Worm (Caenorhabditis elegans) whole organism, L4/young adult: Measurements from ENCODE around the gene F19F10.14.

Source experiments
- W03F9.2 ChIP-seq: fragments of 150-350 bp; optimal IDR thresholded peaks from 2 replicates; lab custom pipeline; 2014; ENCODE audit warnings: missing biosample characterization, missing genetic modification characterization
- him-1 ChIP-seq: sonication (generic microtip); optimal IDR thresholded peaks from 2 replicates; lab custom pipeline; 2016; ENCODE audit warnings: missing genotype, missing genetic modification reagents, missing genetic modification characterization, missing compliant biosample characterization

- TF ChIP-seq W03F9.2 (tag; lab: Kevin White, UChicago) (no peak), him-1 (tag; lab: Kevin White, UChicago) (no peak)
Measured at ce11 chrV:7555875-7556274, 15.0 kb downstream of the F19F10.14 start.
